Worm (Caenorhabditis elegans): Measurements from ENCODE around the gene ins-19.

ins-19 gene

DNA sequence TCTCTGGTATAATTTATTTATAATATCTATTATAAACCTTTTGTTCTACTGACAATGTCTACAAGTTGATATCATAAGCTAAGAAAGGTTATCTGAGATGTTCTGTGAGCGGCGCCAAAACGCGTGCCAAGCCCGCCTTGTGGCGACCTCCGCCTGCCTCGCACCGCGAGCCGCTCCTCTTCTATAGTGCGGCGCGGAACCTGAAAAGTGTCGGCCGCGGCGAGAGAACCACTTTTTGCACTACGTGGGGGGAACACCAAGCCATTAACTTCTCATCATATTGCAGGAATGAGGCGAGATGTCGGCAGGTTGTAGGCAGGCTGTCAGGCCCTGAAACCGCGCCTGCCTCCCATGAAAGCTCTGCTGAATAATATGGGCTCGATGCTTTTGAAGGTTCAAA lies 13.0 kb downstream of the ins-19 start:
- TF ChIP-seq madf-3 (GFP tag; IDR thresholded peaks at IDR 0.05) (no peak), F49E8.2 (tag; optimal IDR thresholded peaks at IDR 0.05; ENCODE audit: insufficient read depth) (no peak), hmg-1.2 (GFP tag; IDR thresholded peaks at IDR 0.05) (peak; percentile 60), lin-54 (GFP tag; optimal IDR thresholded peaks at IDR 0.05) (no peak), F22D6.2 (tag; optimal IDR thresholded peaks at IDR 0.05) (no peak), efl-1 (GFP tag; optimal IDR thresholded peaks at IDR 0.05) (no peak), K12H6.12 (tag; optimal IDR thresholded peaks at IDR 0.05) (no peak), F33H1.4 (GFP tag; IDR thresholded peaks at IDR 0.05) (no peak), him-1 (tag; optimal IDR thresholded peaks at IDR 0.05) (no peak), nhr-120 (GFP tag; IDR thresholded peaks at IDR 0.05) (no peak), chd-7 (tag; optimal IDR thresholded peaks at IDR 0.05) (no peak), ztf-28 (GFP tag; IDR thresholded peaks at IDR 0.05) (0 out of 2 replicates have a peak, but pooled peaks have one; percentile 35), snpc-4 (GFP tag; optimal IDR thresholded peaks at IDR 0.05) (peak; percentile 81), snpc-4 (tag; optimal IDR thresholded peaks at IDR 0.05) (peak; percentile 35 to 94 (median 86)), ceh-79 (tag; optimal IDR thresholded peaks at IDR 0.05) (no peak), mel-28 (tag; optimal IDR thresholded peaks at IDR 0.05; ENCODE audit: borderline replicate concordance) (no peak), athp-1 (tag; optimal IDR thresholded peaks at IDR 0.05) (no peak), hmg-20 (GFP tag; IDR thresholded peaks at IDR 0.05) (no peak), C17E4.6 (GFP tag; IDR thresholded peaks at IDR 0.05) (no peak), pha-4 (tag; optimal IDR thresholded peaks at IDR 0.05) (no peak), atf-7 (tag; optimal IDR thresholded peaks at IDR 0.05) (no peak), K11D2.4 (GFP tag; IDR thresholded peaks at IDR 0.05) (no peak), repo-1 (tag; optimal IDR thresholded peaks at IDR 0.05) (no peak), zfh-2 (GFP tag; conservative IDR thresholded peaks at IDR 0.05) (peak; percentile 91), F10E7.11 (tag; optimal IDR thresholded peaks at IDR 0.05) (no peak), F37B4.10 (GFP tag; IDR thresholded peaks at IDR 0.05) (no peak), Y67H2A.10 (GFP tag; conservative IDR thresholded peaks at IDR 0.05) (no peak), mes-4 (tag; optimal IDR thresholded peaks at IDR 0.05) (no peak), egl-44 (GFP tag; IDR thresholded peaks at IDR 0.05) (no peak), nfyb-1 (GFP tag; IDR thresholded peaks at IDR 0.05) (no peak), lin-26 (GFP tag; IDR thresholded peaks at IDR 0.05) (no peak), snpc-3.4 (tag; optimal IDR thresholded peaks at IDR 0.05) (peak; percentile 32), nhr-27 (tag; optimal IDR thresholded peaks at IDR 0.05) (no peak), nfya-1 (tag; optimal IDR thresholded peaks at IDR 0.05; ENCODE audit: borderline replicate concordance, insufficient read depth) (no peak), ztf-25 (GFP tag; IDR thresholded peaks at IDR 0.05) (no peak), madf-10 (tag; optimal IDR thresholded peaks at IDR 0.05) (no peak), Y53G8AR.9 (GFP tag; conservative IDR thresholded peaks at IDR 0.05) (no peak), B0019.2 (GFP tag; conservative IDR thresholded peaks at IDR 0.05) (no peak), egrh-3 (GFP tag; IDR thresholded peaks at IDR 0.05) (peak; percentile 69; the same call in 1 of the 2 replicates), cebp-1 (GFP tag; IDR thresholded peaks at IDR 0.05) (no peak), cebp-1 (tag; optimal IDR thresholded peaks at IDR 0.05) (no peak), nhr-179 (tag; optimal IDR thresholded peaks at IDR 0.05) (peak; percentile 18), rec-8 (tag; optimal IDR thresholded peaks at IDR 0.05) (no peak), dox-1 (GFP tag; IDR thresholded peaks at IDR 0.05) (0 out of 2 replicates have a peak, but pooled peaks have one; percentile 23), ceh-27 (GFP tag; optimal IDR thresholded peaks at IDR 0.05) (no peak), die-1 (tag; optimal IDR thresholded peaks at IDR 0.05) (no peak), F55B11.4 (tag; optimal IDR thresholded peaks at IDR 0.05; ENCODE audit: borderline replicate concordance, insufficient read depth) (no peak), ekl-4 (GFP tag; IDR thresholded peaks at IDR 0.05) (no peak), snpc-1.1 (tag; optimal IDR thresholded peaks at IDR 0.05; ENCODE audit: insufficient read depth) (peak; percentile 84)
